Fruit fly (Drosophila melanogaster) whole organism, adult: Measurements from ENCODE around the gene CG6403.

Source experiments
- CG11617 ChIP-seq: fragments of 200-800 bp; sonication (Bioruptor generic); optimal IDR thresholded peaks from 2 replicates; lab custom pipeline; 2017; ENCODE audit warnings: mild to moderate bottlenecking, missing biosample characterization, missing genetic modification reagents, missing genetic modification characterization
- CG14711 ChIP-seq: fragments of 200-800 bp; sonication (Bioruptor generic); optimal IDR thresholded peaks from 2 replicates; lab custom pipeline; 2018; ENCODE audit warnings: missing biosample characterization, mild to moderate bottlenecking, missing genetic modification characterization, moderate library complexity
- CG33017 ChIP-seq: fragments of 200-800 bp; sonication (Bioruptor generic); optimal IDR thresholded peaks from 2 replicates; lab custom pipeline; 2018; ENCODE audit warnings: missing biosample characterization, mild to moderate bottlenecking, missing genetic modification characterization, moderate library complexity
- CG5204 ChIP-seq: fragments of 200-800 bp; sonication (Bioruptor generic); optimal IDR thresholded peaks from 2 replicates; lab custom pipeline; 2016; ENCODE audit warnings: missing biosample characterization, missing genetic modification characterization
- CG7101 ChIP-seq: fragments of 200-800 bp; sonication (Bioruptor generic); optimal IDR thresholded peaks from 2 replicates; lab custom pipeline; 2018; ENCODE audit warnings: missing biosample characterization, mild to moderate bottlenecking, missing genetic modification characterization, moderate library complexity
- Crg-1 ChIP-seq: fragments of 200-800 bp; sonication (Bioruptor generic); optimal IDR thresholded peaks from 2 replicates; lab custom pipeline; 2016; ENCODE audit warnings: missing biosample characterization, missing genetic modification characterization
- Mnt ChIP-seq: fragments of 200-800 bp; sonication (Bioruptor generic); optimal IDR thresholded peaks from 2 replicates; lab custom pipeline; 2016; ENCODE audit warnings: missing biosample characterization, mild to moderate bottlenecking, missing genetic modification characterization
- bab1 ChIP-seq: fragments of 200-800 bp; sonication (Bioruptor generic); optimal IDR thresholded peaks from 3 replicates; lab custom pipeline; 2019; ENCODE audit warnings: missing biosample characterization, mild to moderate bottlenecking, missing genetic modification characterization, moderate library complexity
- cic ChIP-seq: fragments of 200-800 bp; sonication (Bioruptor generic); optimal IDR thresholded peaks from 2 replicates; lab custom pipeline; 2017; ENCODE audit warnings: missing biosample characterization, mild to moderate bottlenecking, missing genetic modification characterization, moderate library complexity
- cnc ChIP-seq, 2 experiments: fragments of >200 bp; optimal IDR thresholded peaks; 2 replicates each; lab custom pipeline; 2017
- kay ChIP-seq: fragments of 200-800 bp; sonication (Bioruptor generic); peaks from one replicate; lab custom pipeline; 2016; ENCODE audit warnings: missing biosample characterization, missing genetic modification characterization, borderline replicate concordance
- ovo ChIP-seq: fragments of 200-800 bp; sonication (Bioruptor generic); optimal IDR thresholded peaks from 2 replicates; lab custom pipeline; 2016; ENCODE audit warnings: missing biosample characterization, missing genetic modification characterization
- pad ChIP-seq: fragments of 200-800 bp; sonication (Bioruptor generic); optimal IDR thresholded peaks from 3 replicates; lab custom pipeline; 2017; ENCODE audit warnings: missing biosample characterization, missing genetic modification characterization, mild to moderate bottlenecking, moderate library complexity, missing genetic modification reagents
- toe ChIP-seq: fragments of 200-800 bp; sonication (Bioruptor generic); optimal IDR thresholded peaks from 2 replicates; lab custom pipeline; 2016; ENCODE audit warnings: missing biosample characterization, missing genetic modification characterization

- TF ChIP-seq CG11617 (GFP tag; lab: Kevin White, UChicago) (no peak), Mnt (GFP tag; lab: Kevin White, UChicago) (no peak), pad (GFP tag; lab: Kevin White, UChicago) (no peak), kay (GFP tag; lab: Kevin White, UChicago) (no peak), CG14711 (tag; lab: Kevin White, UChicago) (no peak), toe (GFP tag; lab: Kevin White, UChicago) (no peak), CG5204 (GFP tag; lab: Kevin White, UChicago) (no peak), Crg-1 (GFP tag; lab: Kevin White, UChicago) (no peak), ovo (GFP tag; lab: Kevin White, UChicago) (no peak), bab1 (no peak), cnc (optimal IDR thresholded peaks at IDR 0.05; lab: Kevin White, UChicago) (no peak), cic (GFP tag; lab: Kevin White, UChicago) (no peak), CG33017 (tag; lab: Kevin White, UChicago) (no peak), CG7101 (tag; lab: Kevin White, UChicago) (no peak)
Observed at dm6 chr3R:26700125-26700524, 36.0 kb downstream of the CG6403 start.
